Worm (Caenorhabditis elegans) whole organism, L4 larva: Measurements from ENCODE around the gene rbm-34.
A peak's percentile ranks its signal among the peaks of the same experiment; 100 is the strongest.

ENCODE experiments used
- Y105C5A.15 ChIP-seq: fragments of 200-800 bp; sonication (Bioruptor generic); IDR thresholded peaks from 2 replicates; pipeline ENCODE4 v1.3.6; 2022; ENCODE audit warnings: missing genetic modification characterization, missing compliant biosample characterization
- aha-1 ChIP-seq: fragments of 150-350 bp; peaks from one replicate; lab custom pipeline; 2014; ENCODE audit warnings: missing biosample characterization, missing genetic modification characterization
- ceh-20 ChIP-seq: fragments of 200-800 bp; sonication (Bioruptor generic); IDR thresholded peaks from 2 replicates; pipeline ENCODE4 v1.3.6; 2022; ENCODE audit warnings: missing genetic modification reagents, missing genetic modification characterization, missing compliant biosample characterization
- ces-1 ChIP-seq: fragments of 150-350 bp; sonication (generic microtip); optimal IDR thresholded peaks from 4 replicates; lab custom pipeline; 2014; ENCODE audit warnings: missing biosample characterization, missing genetic modification reagents, missing genetic modification characterization
- daf-16 ChIP-seq, 3 experiments: sonication (generic microtip); optimal IDR thresholded peaks; 2 replicates each; lab custom pipeline; 2016 to 2017; ENCODE audit warnings: missing genetic modification characterization in 3 of 3, missing genetic modification reagents in 3 of 3, mild to moderate bottlenecking in 2 of 3, missing compliant biosample characterization in 2 of 3, missing biosample characterization in 1 of 3, moderate library complexity in 1 of 3
- dmd-8 ChIP-seq: fragments of 200-800 bp; sonication (Bioruptor generic); IDR thresholded peaks from 2 replicates; pipeline ENCODE4 v1.3.6; 2022; ENCODE audit warnings: missing genetic modification characterization, missing compliant biosample characterization
- dpl-1 ChIP-seq: fragments of 150-350 bp; optimal IDR thresholded peaks from 2 replicates; lab custom pipeline; 2014; ENCODE audit warnings: missing biosample characterization, missing genetic modification reagents, missing genetic modification characterization
- duxl-1 ChIP-seq: sonication (generic microtip); optimal IDR thresholded peaks from 2 replicates; lab custom pipeline; 2016; ENCODE audit warnings: mild to moderate bottlenecking, missing genetic modification characterization, moderate library complexity, missing compliant biosample characterization; ENCODE audit not compliant: poor library complexity
- dve-1 ChIP-seq: sonication (generic microtip); optimal IDR thresholded peaks from 2 replicates; lab custom pipeline; 2017; ENCODE audit warnings: antibody characterized with exemption, mild to moderate bottlenecking, missing genetic modification characterization, missing compliant biosample characterization; ENCODE audit not compliant: insufficient read depth
- fkh-10 ChIP-seq: fragments of 150-350 bp; optimal IDR thresholded peaks from 2 replicates; lab custom pipeline; 2014; ENCODE audit warnings: missing biosample characterization, missing genetic modification reagents, missing genetic modification characterization
- fos-1 ChIP-seq: fragments of 150-350 bp; optimal IDR thresholded peaks from 2 replicates; lab custom pipeline; 2014; ENCODE audit warnings: missing biosample characterization, missing genetic modification characterization
- hlh-30 ChIP-seq: sonication (generic microtip); optimal IDR thresholded peaks from 2 replicates; lab custom pipeline; 2017; ENCODE audit warnings: antibody characterized with exemption, mild to moderate bottlenecking, missing genetic modification characterization, missing compliant biosample characterization; ENCODE audit not compliant: insufficient read depth
- lin-15B ChIP-seq: fragments of 150-350 bp; sonication (generic microtip); optimal IDR thresholded peaks from 3 replicates; lab custom pipeline; 2014; ENCODE audit warnings: missing biosample characterization, missing genetic modification characterization
- lin-38 ChIP-seq: fragments of 200-800 bp; sonication (Bioruptor generic); IDR thresholded peaks from 2 replicates; pipeline ENCODE4 v1.3.6; 2022; ENCODE audit warnings: missing genetic modification reagents, missing genetic modification characterization, missing compliant biosample characterization
- lsy-2 ChIP-seq, 2 experiments: fragments of 150-350 bp in 1 of 2; sonication (generic microtip) in 1 of 2; optimal IDR thresholded peaks; 2 replicates each; lab custom pipeline; 2014 to 2017; ENCODE audit warnings: missing biosample characterization in 2 of 2, missing genetic modification characterization in 2 of 2
- mdt-29 ChIP-seq: fragments of 200-800 bp; sonication (Bioruptor generic); IDR thresholded peaks from 2 replicates; pipeline ENCODE4 v1.3.6; 2022; ENCODE audit warnings: missing genetic modification reagents, missing genetic modification characterization, missing compliant biosample characterization
- mep-1 ChIP-seq: fragments of 150-350 bp; sonication (generic microtip); optimal IDR thresholded peaks from 3 replicates; lab custom pipeline; 2014; ENCODE audit warnings: missing biosample characterization, missing genetic modification characterization
- mes-2 ChIP-seq: sonication (generic microtip); optimal IDR thresholded peaks from 2 replicates; lab custom pipeline; 2016; ENCODE audit warnings: missing genotype, mild to moderate bottlenecking, missing genetic modification characterization, missing compliant biosample characterization; ENCODE audit not compliant: poor library complexity, severe bottlenecking
- nhr-102 ChIP-seq: sonication (generic microtip); optimal IDR thresholded peaks from 2 replicates; lab custom pipeline; 2016; ENCODE audit warnings: mild to moderate bottlenecking, missing genetic modification characterization, moderate library complexity, missing compliant biosample characterization
- nhr-237 ChIP-seq: sonication (generic microtip); optimal IDR thresholded peaks from 2 replicates; lab custom pipeline; 2017; ENCODE audit warnings: missing biosample characterization, missing genetic modification characterization
- nhr-25 ChIP-seq: sonication (generic microtip); optimal IDR thresholded peaks from 2 replicates; lab custom pipeline; 2017; ENCODE audit warnings: missing genetic modification characterization, mild to moderate bottlenecking, missing compliant biosample characterization, antibody characterized with exemption, moderate library complexity, borderline replicate concordance; ENCODE audit not compliant: insufficient read depth
- nhr-41 ChIP-seq: fragments of 200-800 bp; sonication (Bioruptor generic); IDR thresholded peaks from 2 replicates; pipeline ENCODE4 v1.3.6; 2022; ENCODE audit warnings: missing genetic modification reagents, missing genetic modification characterization, missing compliant biosample characterization
- nhr-42 ChIP-seq: fragments of 200-800 bp; sonication (Bioruptor generic); IDR thresholded peaks from 2 replicates; pipeline ENCODE4 v1.3.6; 2022; ENCODE audit warnings: missing genetic modification characterization, missing compliant biosample characterization
- nhr-76 ChIP-seq: fragments of 150-350 bp; optimal IDR thresholded peaks from 2 replicates; lab custom pipeline; 2014; ENCODE audit warnings: missing biosample characterization, missing genetic modification characterization
- set-16 ChIP-seq: fragments of 200-800 bp; sonication (Bioruptor generic); IDR thresholded peaks from 2 replicates; pipeline ENCODE4 v1.3.6; 2022; ENCODE audit warnings: missing genetic modification reagents, missing genetic modification characterization, missing compliant biosample characterization
- snpc-1.2 ChIP-seq: fragments of 200-800 bp; sonication (Bioruptor generic); IDR thresholded peaks from 2 replicates; pipeline ENCODE4 v1.3.6; 2022; ENCODE audit warnings: missing genetic modification reagents, missing genetic modification characterization, missing compliant biosample characterization
- spr-1 ChIP-seq: sonication (generic microtip); optimal IDR thresholded peaks from 2 replicates; lab custom pipeline; 2016; ENCODE audit warnings: mild to moderate bottlenecking, missing genetic modification characterization, missing compliant biosample characterization
- tag-97 ChIP-seq: fragments of 200-800 bp; sonication (Bioruptor generic); IDR thresholded peaks from 2 replicates; pipeline ENCODE4 v1.3.6; 2022; ENCODE audit warnings: missing genetic modification characterization, missing compliant biosample characterization
- unc-62 ChIP-seq, 3 experiments: fragments of 150-350 bp in 1 of 3; sonication (generic microtip); optimal IDR thresholded peaks in 2 of 3; peaks in 1 of 3; 1 replicate in 1 of 3; 2 replicates in 2 of 3; lab custom pipeline; 2014 to 2017; ENCODE audit warnings: missing biosample characterization in 3 of 3, missing genetic modification characterization in 3 of 3, missing genetic modification reagents in 3 of 3, missing genotype in 1 of 3
- zip-11 ChIP-seq: fragments of 200-800 bp; sonication (Bioruptor generic); IDR thresholded peaks from 2 replicates; pipeline ENCODE4 v1.3.6; 2022; ENCODE audit warnings: missing genetic modification characterization, missing compliant biosample characterization

The rbm-34 gene

ce11 chrIV:12122874-12123664 lies 37.8 kb downstream of the rbm-34 start, which contains the start of gene aly-3:
Gene aly-3 (plus strand): TSS chrIV:12123282.
- no peak for TF ChIP-seq nhr-102 (tag; lab: Kevin White, UChicago)
- peak; percentile 92 for TF ChIP-seq aha-1 (tag; lab: Kevin White, UChicago)
- no peak for TF ChIP-seq ceh-20 (GFP tag; lab: Robert Waterston, UW)
- peak; percentile 12 for TF ChIP-seq dpl-1 (GFP tag; lab: Kevin White, UChicago)
- TF ChIP-seq dve-1 (tag; lab: Kevin White, UChicago): peak; percentile 39
- peak; percentile 49; the same call in 1 of the 2 replicates for TF ChIP-seq lin-38 (GFP tag; lab: Robert Waterston, UW)
- no peak for TF ChIP-seq lin-15B (tag; lab: Kevin White, UChicago)
- peak; percentile 47 for TF ChIP-seq mep-1 (tag; lab: Kevin White, UChicago)
- peak; percentile 64 for TF ChIP-seq mes-2 (tag; lab: Kevin White, UChicago)
- TF ChIP-seq lsy-2 (tag; optimal IDR thresholded peaks at IDR 0.05; lab: Kevin White, UChicago): peak in 1 of 2 experiments; percentile 57
- no peak for TF ChIP-seq nhr-76 (tag; lab: Kevin White, UChicago)
- TF ChIP-seq unc-62 (GFP tag; optimal IDR thresholded peaks at IDR 0.05 in 1 of 2; lab: Kevin White, UChicago): peak in 1 of 2 experiments; percentile 39
- TF ChIP-seq unc-62 (tag; optimal IDR thresholded peaks at IDR 0.05; lab: Kevin White, UChicago): no peak
- no peak for TF ChIP-seq daf-16 (GFP tag; optimal IDR thresholded peaks at IDR 0.05; lab: Kevin White, UChicago)
- TF ChIP-seq daf-16 (tag; optimal IDR thresholded peaks at IDR 0.05; lab: Kevin White, UChicago): peak; percentile 44
- TF ChIP-seq ces-1 (GFP tag; lab: Kevin White, UChicago): no peak
- no peak for TF ChIP-seq nhr-42
- TF ChIP-seq dmd-8 (GFP tag; lab: Robert Waterston, UW): no peak
- TF ChIP-seq, all 104 proteins: peak for 9

ce11 chrIV:12124314-12125084 lies 39.3 kb downstream of the rbm-34 start, which contains the start of gene dhhc-6:
Gene dhhc-6 (plus strand): TSS chrIV:12124952.
- no peak for TF ChIP-seq fos-1 (tag; lab: Kevin White, UChicago)
- no peak for TF ChIP-seq spr-1 (tag; lab: Kevin White, UChicago)
- no peak for TF ChIP-seq mdt-29 (GFP tag; lab: Robert Waterston, UW)
- TF ChIP-seq nhr-42: no peak
- TF ChIP-seq nhr-237 (tag; lab: Kevin White, UChicago): no peak
- no peak for TF ChIP-seq nhr-41
- TF ChIP-seq set-16 (GFP tag; lab: Robert Waterston, UW): peak; percentile 75
- TF ChIP-seq lin-38 (GFP tag; lab: Robert Waterston, UW): peak; percentile 44
- TF ChIP-seq zip-11 (GFP tag; lab: Robert Waterston, UW): no peak
- peak; percentile 31; the same call in 1 of the 2 replicates for TF ChIP-seq snpc-1.2 (GFP tag; lab: Robert Waterston, UW)
- no peak for TF ChIP-seq fkh-10 (GFP tag; lab: Kevin White, UChicago)
- no peak for TF ChIP-seq hlh-30 (tag; lab: Kevin White, UChicago)
- no peak for TF ChIP-seq duxl-1 (tag; lab: Kevin White, UChicago)
- TF ChIP-seq tag-97 (GFP tag; lab: Robert Waterston, UW): no peak
- peak; percentile 30 for TF ChIP-seq mep-1 (tag; lab: Kevin White, UChicago)
- no peak for TF ChIP-seq Y105C5A.15

- TF ChIP-seq aha-1 (tag; lab: Kevin White, UChicago) (peak; percentile 1), lsy-2 (tag; optimal IDR thresholded peaks at IDR 0.05; lab: Kevin White, UChicago) (peak in 1 of 2 experiments; percentile 22), nhr-25 (tag; lab: Kevin White, UChicago) (no peak)
These were observed 41.7 kb downstream of the rbm-34 start for ce11 chrIV:12126740-12127472.
